Fruit fly (Drosophila melanogaster): Measurements from ENCODE around the gene CG14829.

CG14829 gene

DNA sequence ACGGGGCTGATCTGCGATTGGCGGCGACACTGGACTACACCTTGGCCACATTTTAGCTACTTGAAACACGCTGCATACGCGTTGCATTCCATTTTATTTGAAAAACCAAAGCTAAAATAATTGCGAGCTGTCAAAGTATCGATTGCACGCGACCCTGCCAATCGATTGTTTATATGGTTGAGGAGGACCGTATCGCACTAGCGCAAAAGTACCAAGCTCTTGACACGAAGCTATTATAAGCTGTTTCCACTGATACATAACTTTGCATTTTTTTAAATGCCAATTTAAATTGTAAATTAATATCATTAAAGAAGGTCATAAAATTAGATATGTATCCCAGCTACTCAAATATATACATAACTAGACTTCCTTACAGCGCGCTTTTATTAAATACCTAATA lies 11.2 kb upstream of the CG14829 start, which contains the start of gene Cdc27 (continued):
- TF ChIP-seq NC2α (GFP tag; optimal IDR thresholded peaks at IDR 0.05) (no peak), fd96Cb (tag; optimal IDR thresholded peaks at IDR 0.05) (peak; percentile 9), CG16863 (GFP tag; optimal IDR thresholded peaks at IDR 0.05) (no peak), CG5953 (GFP tag; IDR thresholded peaks at IDR 0.05) (no peak), dati (GFP tag; IDR thresholded peaks at IDR 0.05) (no peak), Tbp (GFP tag; optimal IDR thresholded peaks at IDR 0.05) (no peak), CG13424 (tag; optimal IDR thresholded peaks at IDR 0.05) (peak; percentile 57), schlank (tag; optimal IDR thresholded peaks at IDR 0.05) (no peak), CG33213 (GFP tag; optimal IDR thresholded peaks at IDR 0.05) (peak; percentile 30), CG16813 (GFP tag; IDR thresholded peaks at IDR 0.05; ENCODE audit: partially characterized antibody) (peak; percentile 79), maf-S (GFP tag; optimal IDR thresholded peaks at IDR 0.05) (peak; percentile 10), Asciz (GFP tag; optimal IDR thresholded peaks at IDR 0.05) (no peak), sna (GFP tag; IDR thresholded peaks at IDR 0.05; ENCODE audit: partially characterized antibody) (peak; percentile 75; the same call in 1 of the 2 replicates), CG17568 (GFP tag; optimal IDR thresholded peaks at IDR 0.05) (no peak), CG10321 (GFP tag; IDR thresholded peaks at IDR 0.05) (no peak), ash1 (GFP tag; optimal IDR thresholded peaks at IDR 0.05) (no peak), fru (optimal IDR thresholded peaks at IDR 0.05) (no peak), jing (GFP tag; optimal IDR thresholded peaks at IDR 0.05) (no peak), Deaf1 (tag; optimal IDR thresholded peaks at IDR 0.05) (no peak), Dfd (GFP tag; optimal IDR thresholded peaks at IDR 0.05) (peak in 1 of 2 experiments; percentile 85), CG4360 (GFP tag; IDR thresholded peaks at IDR 0.05) (no peak), CG6683 (GFP tag; optimal IDR thresholded peaks at IDR 0.05) (no peak), shn (GFP tag; optimal IDR thresholded peaks at IDR 0.05) (no peak), Meics (GFP tag; optimal IDR thresholded peaks at IDR 0.05) (peak; percentile 50), HLH54F (GFP tag; optimal IDR thresholded peaks at IDR 0.05) (peak; percentile 22), MBD-R2 (GFP tag; IDR thresholded peaks at IDR 0.05) (peak; percentile 74), zen (tag; optimal IDR thresholded peaks at IDR 0.05) (peak; percentile 84), BtbVII (GFP tag; optimal IDR thresholded peaks at IDR 0.05) (no peak), aop (GFP tag; IDR thresholded peaks at IDR 0.05) (no peak), CG12744 (GFP tag; optimal IDR thresholded peaks at IDR 0.05) (no peak), CG4820 (GFP tag; optimal IDR thresholded peaks at IDR 0.05) (no peak), C15 (GFP tag; IDR thresholded peaks at IDR 0.05) (no peak), CG17328 (GFP tag; IDR thresholded peaks at IDR 0.05) (no peak), Nf-YB (GFP tag; optimal IDR thresholded peaks at IDR 0.05) (no peak), cato (GFP tag; optimal IDR thresholded peaks at IDR 0.05; ENCODE audit: borderline replicate concordance) (no peak), Vsx1 (GFP tag; optimal IDR thresholded peaks at IDR 0.05) (no peak), dimm (GFP tag; IDR thresholded peaks at IDR 0.05) (no peak), esg (GFP tag; conservative IDR thresholded peaks at IDR 0.05) (no peak), pros (GFP tag; optimal IDR thresholded peaks at IDR 0.05) (no peak), CG1529 (GFP tag; optimal IDR thresholded peaks at IDR 0.05) (no peak), CG15514 (GFP tag; optimal IDR thresholded peaks at IDR 0.05) (peak; percentile 60), CG9817 (tag; optimal IDR thresholded peaks at IDR 0.05) (peak; percentile 13), CG14050 (GFP tag; IDR thresholded peaks at IDR 0.05) (no peak), cwo (GFP tag; optimal IDR thresholded peaks at IDR 0.05) (no peak), fu2 (GFP tag; optimal IDR thresholded peaks at IDR 0.05) (peak; percentile 9), CG6272 (GFP tag; IDR thresholded peaks at IDR 0.05) (no peak), ase (GFP tag; IDR thresholded peaks at IDR 0.05) (peak; percentile 54; the same call in 2 of the 3 replicates), croc (GFP tag; conservative IDR thresholded peaks at IDR 0.05) (no peak), luna (GFP tag; optimal IDR thresholded peaks at IDR 0.05) (no peak), CG8290 (GFP tag; optimal IDR thresholded peaks at IDR 0.05) (peak; percentile 15), CG8290 (tag; optimal IDR thresholded peaks at IDR 0.05) (peak in 1 of 2 experiments; percentile 79), CG4707 (GFP tag; optimal IDR thresholded peaks at IDR 0.05) (no peak)
